Fruit fly (Drosophila melanogaster) whole organism, adult: ENCODE data around the gene FeCH.

Experiments
- CG11617 ChIP-seq: fragments of 200-800 bp; sonication (Bioruptor generic); optimal IDR thresholded peaks from 2 replicates; lab custom pipeline; 2017; ENCODE audit warnings: mild to moderate bottlenecking, missing biosample characterization, missing genetic modification reagents, missing genetic modification characterization
- CG12768 ChIP-seq: fragments of 200-800 bp; sonication (Bioruptor generic); optimal IDR thresholded peaks from 2 replicates; lab custom pipeline; 2017; ENCODE audit warnings: missing biosample characterization, missing genetic modification characterization, mild to moderate bottlenecking, moderate library complexity, missing genetic modification reagents
- CG14711 ChIP-seq: fragments of 200-800 bp; sonication (Bioruptor generic); optimal IDR thresholded peaks from 2 replicates; lab custom pipeline; 2018; ENCODE audit warnings: missing biosample characterization, mild to moderate bottlenecking, missing genetic modification characterization, moderate library complexity
- CG1620 ChIP-seq: fragments of 200-800 bp; sonication (Bioruptor generic); optimal IDR thresholded peaks from 2 replicates; lab custom pipeline; 2016; ENCODE audit warnings: missing biosample characterization, missing genetic modification characterization
- CG33017 ChIP-seq: fragments of 200-800 bp; sonication (Bioruptor generic); optimal IDR thresholded peaks from 2 replicates; lab custom pipeline; 2018; ENCODE audit warnings: missing biosample characterization, mild to moderate bottlenecking, missing genetic modification characterization, moderate library complexity
- CG7101 ChIP-seq: fragments of 200-800 bp; sonication (Bioruptor generic); optimal IDR thresholded peaks from 2 replicates; lab custom pipeline; 2018; ENCODE audit warnings: missing biosample characterization, mild to moderate bottlenecking, missing genetic modification characterization, moderate library complexity
- Crg-1 ChIP-seq: fragments of 200-800 bp; sonication (Bioruptor generic); optimal IDR thresholded peaks from 2 replicates; lab custom pipeline; 2016; ENCODE audit warnings: missing biosample characterization, missing genetic modification characterization
- Hr96 ChIP-seq: fragments of 200-800 bp; sonication (Bioruptor generic); optimal IDR thresholded peaks from 2 replicates; lab custom pipeline; 2016; ENCODE audit warnings: missing biosample characterization, missing genetic modification characterization
- Mnt ChIP-seq: fragments of 200-800 bp; sonication (Bioruptor generic); optimal IDR thresholded peaks from 2 replicates; lab custom pipeline; 2016; ENCODE audit warnings: missing biosample characterization, mild to moderate bottlenecking, missing genetic modification characterization
- cic ChIP-seq: fragments of 200-800 bp; sonication (Bioruptor generic); optimal IDR thresholded peaks from 2 replicates; lab custom pipeline; 2017; ENCODE audit warnings: missing biosample characterization, mild to moderate bottlenecking, missing genetic modification characterization, moderate library complexity
- cnc ChIP-seq, 2 experiments: fragments of >200 bp; optimal IDR thresholded peaks; 2 replicates each; lab custom pipeline; 2017
- kay ChIP-seq: fragments of 200-800 bp; sonication (Bioruptor generic); peaks from one replicate; lab custom pipeline; 2016; ENCODE audit warnings: missing biosample characterization, missing genetic modification characterization, borderline replicate concordance
- ovo ChIP-seq: fragments of 200-800 bp; sonication (Bioruptor generic); optimal IDR thresholded peaks from 2 replicates; lab custom pipeline; 2016; ENCODE audit warnings: missing biosample characterization, missing genetic modification characterization

DNA sequence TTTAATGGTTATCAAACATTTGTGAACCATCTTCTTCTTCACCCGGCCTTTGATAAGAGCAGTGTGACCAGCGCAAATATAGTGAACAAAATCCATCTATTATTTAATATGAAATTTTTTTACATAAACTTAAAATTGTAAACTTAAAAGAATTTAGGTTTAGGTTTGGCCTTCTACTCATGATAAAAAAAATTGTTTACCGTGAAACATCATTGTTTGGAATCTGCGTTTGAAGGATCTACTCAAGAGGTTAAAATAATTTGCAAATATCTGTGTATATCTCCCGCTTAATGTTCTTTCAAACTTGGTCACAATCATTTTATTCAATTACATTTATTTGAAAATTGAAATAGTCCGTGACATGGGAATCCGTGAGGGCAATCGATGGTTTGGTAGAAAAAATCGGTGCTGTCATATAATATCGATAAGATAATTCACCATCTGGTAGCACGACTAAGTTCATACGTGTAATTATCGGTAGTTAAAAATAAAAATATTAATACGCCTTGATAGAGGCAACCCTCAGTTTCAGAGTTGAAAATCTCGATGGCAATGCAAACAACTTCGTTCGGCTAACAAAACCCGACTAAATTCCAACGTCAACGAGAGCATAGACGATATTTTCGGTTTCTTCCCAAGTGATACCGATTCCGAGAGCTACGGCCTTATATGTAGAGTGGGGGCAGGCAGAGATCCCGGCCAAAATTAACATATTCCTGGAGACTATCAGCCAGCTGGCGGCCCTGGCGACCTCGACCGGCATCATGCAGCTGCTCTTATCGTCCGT is 40.1 kb downstream of the FeCH start, which contains the start of the genes betaGlu and sip3:
- TF ChIP-seq cic (no peak), Crg-1 (GFP tag; lab: Kevin White, UChicago) (no peak), cnc (optimal IDR thresholded peaks at IDR 0.05; lab: Kevin White, UChicago) (no peak), CG11617 (peak; percentile 31), Mnt (GFP tag; lab: Kevin White, UChicago) (no peak), CG7101 (no peak), CG12768 (GFP tag; lab: Kevin White, UChicago) (no peak), kay (GFP tag; lab: Kevin White, UChicago) (peak; percentile 96), Hr96 (GFP tag; lab: Kevin White, UChicago) (no peak), ovo (GFP tag; lab: Kevin White, UChicago) (no peak), CG33017 (no peak), CG14711 (tag; lab: Kevin White, UChicago) (no peak), CG1620 (GFP tag; lab: Kevin White, UChicago) (peak; percentile 7)
